Fruit fly (Drosophila melanogaster) whole organism, embryonic: Measurements from ENCODE around the gene Ctr1B.

Experiments used
- Antp ChIP-seq: fragments of 200-800 bp; sonication (Bioruptor generic); optimal IDR thresholded peaks from 3 replicates; lab custom pipeline; 2016; ENCODE audit warnings: missing biosample characterization, missing genetic modification characterization
- Atf-2 ChIP-seq: fragments of 200-800 bp; sonication (Bioruptor generic); optimal IDR thresholded peaks from 2 replicates; lab custom pipeline; 2016; ENCODE audit warnings: missing biosample characterization, missing genetic modification characterization
- Atf3 ChIP-seq: fragments of 200-800 bp; sonication (Bioruptor generic); optimal IDR thresholded peaks from 3 replicates; lab custom pipeline; 2016; ENCODE audit warnings: missing biosample characterization, missing genetic modification characterization
- Atf6 ChIP-seq: fragments of 200-800 bp; sonication (Bioruptor generic); IDR thresholded peaks from 2 replicates; pipeline ENCODE4 v1.3.6; 2022; ENCODE audit warnings: missing biosample characterization, missing genetic modification characterization
- Bgb ChIP-seq: fragments of 200-800 bp; sonication (Bioruptor generic); IDR thresholded peaks from 2 replicates; pipeline ENCODE4 v1.3.6; 2022; ENCODE audit warnings: missing biosample characterization, missing genetic modification characterization; ENCODE audit not compliant: partially characterized antibody
- CG1024 ChIP-seq: fragments of 200-800 bp; sonication (Bioruptor generic); IDR thresholded peaks from 2 replicates; pipeline ENCODE4 v1.3.6; 2022; ENCODE audit warnings: missing biosample characterization, missing genetic modification characterization
- CG10267 ChIP-seq: fragments of 200-800 bp; sonication (Bioruptor generic); optimal IDR thresholded peaks from 2 replicates; lab custom pipeline; 2018; ENCODE audit warnings: missing biosample characterization, mild to moderate bottlenecking, missing genetic modification characterization, moderate library complexity
- CG11696 ChIP-seq: fragments of 200-800 bp; sonication (Bioruptor generic); IDR thresholded peaks from 2 replicates; pipeline ENCODE4 v1.3.6; 2022; ENCODE audit warnings: missing biosample characterization, missing genetic modification characterization
- CG12104 ChIP-seq: fragments of 200-800 bp; sonication (Bioruptor generic); optimal IDR thresholded peaks from 3 replicates; lab custom pipeline; 2016; ENCODE audit warnings: missing biosample characterization, missing genetic modification characterization
- CG15479 ChIP-seq: fragments of 200-800 bp; sonication (Bioruptor generic); optimal IDR thresholded peaks from 3 replicates; lab custom pipeline; 2019; ENCODE audit warnings: missing biosample characterization, mild to moderate bottlenecking, missing genetic modification characterization, moderate library complexity
- CG18262 ChIP-seq: fragments of 200-800 bp; optimal IDR thresholded peaks from 3 replicates; lab custom pipeline; 2019; ENCODE audit warnings: missing biosample characterization, mild to moderate bottlenecking, missing genetic modification characterization, moderate library complexity
- CG2120 ChIP-seq: fragments of 200-800 bp; sonication (Bioruptor generic); optimal IDR thresholded peaks from 3 replicates; lab custom pipeline; 2016; ENCODE audit warnings: missing biosample characterization, missing genetic modification characterization
- CG2202 ChIP-seq: fragments of 200-800 bp; sonication (Bioruptor generic); optimal IDR thresholded peaks from 2 replicates; lab custom pipeline; 2018; ENCODE audit warnings: missing biosample characterization, mild to moderate bottlenecking, missing genetic modification characterization
- CG30403 ChIP-seq: fragments of 200-800 bp; sonication (Bioruptor generic); optimal IDR thresholded peaks from 3 replicates; lab custom pipeline; 2016; ENCODE audit warnings: missing biosample characterization, missing genetic modification characterization
- CG30431 ChIP-seq: fragments of 200-800 bp; sonication (Bioruptor generic); optimal IDR thresholded peaks from 2 replicates; lab custom pipeline; 2017; ENCODE audit warnings: missing biosample characterization, missing genetic modification characterization
- CG32532 ChIP-seq: fragments of 200-800 bp; sonication (Bioruptor generic); IDR thresholded peaks from 2 replicates; pipeline ENCODE4 v1.3.6; 2022; ENCODE audit warnings: missing biosample characterization, missing genetic modification characterization
- CG33557 ChIP-seq: fragments of 200-800 bp; sonication (Bioruptor generic); optimal IDR thresholded peaks from 2 replicates; lab custom pipeline; 2019; ENCODE audit warnings: missing biosample characterization, mild to moderate bottlenecking, missing genetic modification characterization, moderate library complexity
- CG34376 ChIP-seq: fragments of 200-800 bp; sonication (Bioruptor generic); optimal IDR thresholded peaks from 2 replicates; lab custom pipeline; 2018; ENCODE audit warnings: missing biosample characterization, mild to moderate bottlenecking, missing genetic modification characterization
- CG3838 ChIP-seq: fragments of 200-800 bp; sonication (Bioruptor generic); optimal IDR thresholded peaks from 3 replicates; lab custom pipeline; 2016; ENCODE audit warnings: missing biosample characterization, missing genetic modification characterization
- CG4424 ChIP-seq: fragments of 200-800 bp; sonication (Bioruptor generic); optimal IDR thresholded peaks from 3 replicates; lab custom pipeline; 2016; ENCODE audit warnings: missing biosample characterization, missing genetic modification characterization
- CG4730 ChIP-seq: fragments of 200-800 bp; sonication (Bioruptor generic); IDR thresholded peaks from 2 replicates; pipeline ENCODE4 v1.3.6; 2022; ENCODE audit warnings: missing biosample characterization, missing genetic modification characterization
- CG6175 ChIP-seq: fragments of 200-800 bp; sonication (Bioruptor generic); IDR thresholded peaks from 3 replicates; pipeline ENCODE4 v1.3.6; 2022; ENCODE audit warnings: missing biosample characterization, missing genetic modification characterization
- CG7271 ChIP-seq: fragments of 200-800 bp; sonication (Bioruptor generic); optimal IDR thresholded peaks from 2 replicates; lab custom pipeline; 2018; ENCODE audit warnings: missing biosample characterization, mild to moderate bottlenecking, missing genetic modification characterization, moderate library complexity
- CG7839 ChIP-seq: fragments of 200-800 bp; sonication (Bioruptor generic); optimal IDR thresholded peaks from 3 replicates; lab custom pipeline; 2018; ENCODE audit warnings: missing biosample characterization, mild to moderate bottlenecking, missing genetic modification characterization, moderate library complexity
- CG9727 ChIP-seq: fragments of 200-800 bp; sonication (Bioruptor generic); optimal IDR thresholded peaks from 3 replicates; lab custom pipeline; 2017; ENCODE audit warnings: missing biosample characterization, mild to moderate bottlenecking, missing genetic modification characterization
- CrebB ChIP-seq: fragments of 200-800 bp; sonication (Bioruptor generic); optimal IDR thresholded peaks from 3 replicates; lab custom pipeline; 2018; ENCODE audit warnings: missing biosample characterization, mild to moderate bottlenecking, missing genetic modification characterization
- Dfd ChIP-seq, 2 experiments: fragments of >200 bp; optimal IDR thresholded peaks; 2 replicates each; lab custom pipeline; 2017; ENCODE audit warnings: missing biosample characterization in 2 of 2, missing genetic modification characterization in 2 of 2
- Gug ChIP-seq: fragments of 200-800 bp; sonication (Bioruptor generic); IDR thresholded peaks from 4 replicates; pipeline ENCODE4 v1.3.6; 2022; ENCODE audit warnings: missing biosample characterization, missing genetic modification characterization
- HLHmδ ChIP-seq: fragments of 200-800 bp; sonication (Bioruptor generic); optimal IDR thresholded peaks from 2 replicates; lab custom pipeline; 2018; ENCODE audit warnings: missing biosample characterization, mild to moderate bottlenecking, missing genetic modification characterization, moderate library complexity
- Hmr ChIP-seq: fragments of 200-800 bp; sonication (Bioruptor generic); optimal IDR thresholded peaks from 3 replicates; lab custom pipeline; 2017; ENCODE audit warnings: mild to moderate bottlenecking, missing biosample characterization, missing genetic modification reagents, missing genetic modification characterization
- Jarid2 ChIP-seq: fragments of 200-800 bp; sonication (Bioruptor generic); optimal IDR thresholded peaks from 3 replicates; lab custom pipeline; 2017; ENCODE audit warnings: mild to moderate bottlenecking, missing biosample characterization, missing genetic modification reagents, missing genetic modification characterization
- Lpt ChIP-seq: fragments of >200 bp; optimal IDR thresholded peaks from 2 replicates; lab custom pipeline; 2018; ENCODE audit warnings: missing biosample characterization, missing genetic modification characterization
- NC2α ChIP-seq: fragments of 200-800 bp; sonication (Bioruptor generic); optimal IDR thresholded peaks from 2 replicates; lab custom pipeline; 2016; ENCODE audit warnings: missing biosample characterization, missing genetic modification characterization
- Nf-YA ChIP-seq: fragments of 200-800 bp; sonication (Bioruptor generic); IDR thresholded peaks from 2 replicates; pipeline ENCODE4 v1.3.6; 2022; ENCODE audit warnings: missing biosample characterization, missing genetic modification characterization
- Oli ChIP-seq: fragments of 200-800 bp; sonication (Bioruptor generic); optimal IDR thresholded peaks from 2 replicates; lab custom pipeline; 2018; ENCODE audit warnings: missing biosample characterization, mild to moderate bottlenecking, missing genetic modification characterization, moderate library complexity
- Pdp1 ChIP-seq, 2 experiments: fragments of 200-800 bp; sonication (Bioruptor generic); optimal IDR thresholded peaks; 3 replicates each; lab custom pipeline; 2016; ENCODE audit warnings: missing biosample characterization in 2 of 2, missing genetic modification characterization in 2 of 2, mild to moderate bottlenecking in 1 of 2, moderate library complexity in 1 of 2
- Sin3A ChIP-seq: fragments of >200 bp; optimal IDR thresholded peaks from 2 replicates; lab custom pipeline; 2018
- Xbp1 ChIP-seq: fragments of 200-800 bp; sonication (Bioruptor generic); optimal IDR thresholded peaks from 3 replicates; lab custom pipeline; 2016; ENCODE audit warnings: missing biosample characterization, mild to moderate bottlenecking, missing genetic modification characterization
- bigmax ChIP-seq: fragments of 200-800 bp; sonication (Bioruptor generic); optimal IDR thresholded peaks from 2 replicates; lab custom pipeline; 2018; ENCODE audit warnings: missing biosample characterization, mild to moderate bottlenecking, missing genetic modification characterization
- chn ChIP-seq: fragments of 200-800 bp; sonication (Bioruptor generic); optimal IDR thresholded peaks from 2 replicates; lab custom pipeline; 2016; ENCODE audit warnings: missing biosample characterization, missing genetic modification characterization
- crc ChIP-seq: fragments of 200-800 bp; sonication (Bioruptor generic); optimal IDR thresholded peaks from 2 replicates; lab custom pipeline; 2016; ENCODE audit warnings: missing biosample characterization, missing genetic modification characterization
- dati ChIP-seq: fragments of 200-800 bp; sonication (Bioruptor generic); IDR thresholded peaks from 2 replicates; pipeline ENCODE4 v1.3.6; 2022; ENCODE audit warnings: missing biosample characterization, missing genetic modification characterization
- hb ChIP-seq: fragments of 200-800 bp; sonication (Bioruptor generic); IDR thresholded peaks from 3 replicates; pipeline ENCODE4 v1.3.6; 2022; ENCODE audit warnings: missing biosample characterization, missing genetic modification characterization; ENCODE audit not compliant: partially characterized antibody
- hkb ChIP-seq, 2 experiments: fragments of 200-800 bp in 1 of 2; fragments of >200 bp in 1 of 2; sonication (Bioruptor generic) in 1 of 2; IDR thresholded peaks in 1 of 2; optimal IDR thresholded peaks in 1 of 2; 2 replicates each; pipeline versions ENCODE4 v1.3.6 to Lab custom; 2017 to 2022; ENCODE audit warnings: missing biosample characterization in 1 of 2, missing genetic modification characterization in 1 of 2
- nom ChIP-seq: fragments of 200-800 bp; sonication (Bioruptor generic); optimal IDR thresholded peaks from 2 replicates; lab custom pipeline; 2017; ENCODE audit warnings: missing biosample characterization, missing genetic modification characterization, mild to moderate bottlenecking, moderate library complexity, missing genetic modification reagents
- peb ChIP-seq: fragments of 200-800 bp; sonication (Bioruptor generic); IDR thresholded peaks from 2 replicates; pipeline ENCODE4 v1.3.6; 2022; ENCODE audit warnings: missing biosample characterization, missing genetic modification characterization
- repo ChIP-seq: fragments of 200-800 bp; sonication (Bioruptor generic); optimal IDR thresholded peaks from 2 replicates; lab custom pipeline; 2016; ENCODE audit warnings: missing biosample characterization, missing genetic modification characterization
- shn ChIP-seq: fragments of 200-800 bp; sonication (Bioruptor generic); optimal IDR thresholded peaks from 3 replicates; lab custom pipeline; 2016; ENCODE audit warnings: missing biosample characterization, missing genetic modification characterization
- sisA ChIP-seq: fragments of 200-800 bp; sonication (Bioruptor generic); IDR thresholded peaks from 2 replicates; pipeline ENCODE4 v1.3.6; 2022; ENCODE audit warnings: missing biosample characterization, missing genetic modification characterization
- wek ChIP-seq: fragments of 200-800 bp; sonication (Bioruptor generic); optimal IDR thresholded peaks from 3 replicates; lab custom pipeline; 2018; ENCODE audit warnings: missing biosample characterization, mild to moderate bottlenecking, missing genetic modification characterization, moderate library complexity

Ctr1B gene

DNA sequence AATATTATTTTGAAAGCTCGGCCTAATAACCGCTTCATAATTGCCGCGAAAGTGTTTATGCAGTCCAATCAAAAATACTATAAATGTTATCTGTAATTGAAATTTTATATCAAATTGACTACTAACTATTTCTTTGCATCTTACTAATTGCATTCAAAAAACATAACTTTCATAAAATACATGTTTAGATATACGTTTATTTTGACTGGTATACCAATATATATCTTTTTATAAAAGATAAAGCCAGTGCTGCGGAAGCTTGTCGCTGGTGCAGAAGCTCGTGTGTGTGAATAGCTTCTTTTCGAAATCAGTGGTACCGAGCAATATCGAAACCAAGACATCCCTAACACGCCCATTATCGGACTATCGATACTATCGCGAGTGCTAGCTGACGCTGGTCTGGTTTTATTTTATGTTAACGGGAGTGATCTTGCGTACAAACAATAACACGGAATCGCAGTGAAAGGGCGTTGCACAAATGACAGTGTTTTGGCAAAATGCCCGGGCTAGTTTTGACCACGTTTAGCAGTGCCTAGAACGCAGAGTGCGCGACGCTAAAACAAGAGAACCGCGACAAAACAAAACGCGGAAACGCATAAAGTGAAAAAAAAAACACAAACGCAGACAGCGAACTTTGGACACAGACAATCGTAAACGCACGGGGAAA is 32.2 kb downstream of the Ctr1B start, which contains the start of gene Atg13 (continued):
- peak; percentile 62 for TF ChIP-seq hkb (optimal IDR thresholded peaks at IDR 0.05; lab: Kevin White, UChicago)
- TF ChIP-seq hkb (GFP tag; IDR thresholded peaks at IDR 0.05; lab: Robert Waterston, UW), result 0 out of 2 replicates have a peak, but pooled peaks have one; percentile 11
- TF ChIP-seq Antp (GFP tag; lab: Kevin White, UChicago), result no peak
- TF ChIP-seq CG3838 (GFP tag; lab: Kevin White, UChicago), result no peak
- no peak for TF ChIP-seq CG7839
- TF ChIP-seq wek (GFP tag; lab: Kevin White, UChicago), result peak; percentile 57
- peak; percentile 11 for TF ChIP-seq CG12104
- peak in 1 of 2 experiments; percentile 9 for TF ChIP-seq Pdp1 (GFP tag; optimal IDR thresholded peaks at IDR 0.05; lab: Kevin White, UChicago)
- no peak for TF ChIP-seq CG6175 (GFP tag; lab: Robert Waterston, UW)
- TF ChIP-seq bigmax (GFP tag; lab: Kevin White, UChicago), result no peak
- no peak; the same call in 3 of the 4 replicates for TF ChIP-seq Gug
- no peak for TF ChIP-seq Lpt
- peak; percentile 31 for TF ChIP-seq CG9727 (GFP tag; lab: Kevin White, UChicago)
- no peak for TF ChIP-seq CG4730 (GFP tag; lab: Robert Waterston, UW)
- no peak for TF ChIP-seq CrebB (tag; lab: Kevin White, UChicago)
- no peak for TF ChIP-seq crc (GFP tag; lab: Kevin White, UChicago)
- peak; percentile 35 for TF ChIP-seq Atf3 (GFP tag; lab: Kevin White, UChicago)
- TF ChIP-seq Atf-2, result no peak
- TF ChIP-seq CG7271 (tag; lab: Kevin White, UChicago), result no peak
- TF ChIP-seq HLHmδ (GFP tag; lab: Kevin White, UChicago), result peak; percentile 45
- no peak for TF ChIP-seq Oli (tag; lab: Kevin White, UChicago)
- no peak for TF ChIP-seq shn (GFP tag; lab: Kevin White, UChicago)
- TF ChIP-seq peb (GFP tag; lab: Robert Waterston, UW), result no peak
- TF ChIP-seq CG33557 (GFP tag; lab: Kevin White, UChicago), result no peak
- TF ChIP-seq hb, result peak; percentile 56
- TF ChIP-seq CG2120 (GFP tag; lab: Kevin White, UChicago), result peak; percentile 46
- TF ChIP-seq CG30403 (GFP tag; lab: Kevin White, UChicago), result peak; percentile 65
- TF ChIP-seq CG34376 (GFP tag; lab: Kevin White, UChicago), result no peak
- TF ChIP-seq CG1024 (GFP tag; lab: Robert Waterston, UW), result peak; percentile 55; the same call in 1 of the 2 replicates
- TF ChIP-seq Atf6 (GFP tag; lab: Robert Waterston, UW), result no peak
- no peak for TF ChIP-seq sisA (GFP tag; lab: Robert Waterston, UW)
- no peak for TF ChIP-seq CG11696 (GFP tag; lab: Robert Waterston, UW)
- TF ChIP-seq repo (GFP tag; lab: Kevin White, UChicago), result no peak
- no peak for TF ChIP-seq Hmr
- peak; percentile 30 for TF ChIP-seq CG18262 (tag; lab: Kevin White, UChicago)
- TF ChIP-seq Nf-YA (GFP tag; lab: Robert Waterston, UW), result no peak
- TF ChIP-seq Sin3A (lab: Kevin White, UChicago), result peak; percentile 92
- TF ChIP-seq Xbp1, result peak; percentile 72
- peak; percentile 23 for TF ChIP-seq CG4424 (GFP tag; lab: Kevin White, UChicago)
- no peak for TF ChIP-seq CG15479 (GFP tag; lab: Kevin White, UChicago)
- peak; percentile 36 for TF ChIP-seq CG10267 (tag; lab: Kevin White, UChicago)
- TF ChIP-seq dati (GFP tag; lab: Robert Waterston, UW), result no peak
- no peak for TF ChIP-seq Jarid2 (GFP tag; lab: Kevin White, UChicago)
- no peak for TF ChIP-seq CG32532 (GFP tag; lab: Robert Waterston, UW)
- TF ChIP-seq Dfd (GFP tag; optimal IDR thresholded peaks at IDR 0.05; lab: Kevin White, UChicago), result peak in 1 of 2 experiments; percentile 51
- TF ChIP-seq CG30431 (GFP tag; lab: Kevin White, UChicago), result no peak
- TF ChIP-seq chn (GFP tag; lab: Kevin White, UChicago), result no peak
- no peak for TF ChIP-seq NC2α
- TF ChIP-seq Bgb (GFP tag; lab: Robert Waterston, UW), result peak; percentile 81
- no peak for TF ChIP-seq CG2202 (tag; lab: Kevin White, UChicago)
- TF ChIP-seq nom, result peak; percentile 98
